Worm (Caenorhabditis elegans) whole organism, mixed stage, embryonic: ENCODE data around the gene unc-76.

ENCODE experiments used
- M03D4.4 ChIP-seq: sonication (generic microtip); optimal IDR thresholded peaks from 2 replicates; lab custom pipeline; 2017; ENCODE audit warnings: mild to moderate bottlenecking, missing genetic modification characterization, missing compliant biosample characterization
- bed-3 ChIP-seq: fragments of 200-800 bp; sonication (Bioruptor generic); optimal IDR thresholded peaks from 3 replicates; lab custom pipeline; 2018; ENCODE audit warnings: mild to moderate bottlenecking, missing genetic modification characterization, moderate library complexity, missing compliant biosample characterization
- blmp-1 ChIP-seq: fragments of 150-350 bp; optimal IDR thresholded peaks from 2 replicates; lab custom pipeline; 2014; ENCODE audit warnings: missing biosample characterization, missing genetic modification characterization
- ceh-39 ChIP-seq: fragments of 150-350 bp; optimal IDR thresholded peaks from 2 replicates; lab custom pipeline; 2014; ENCODE audit warnings: missing biosample characterization, missing genetic modification characterization
- ceh-43 ChIP-seq: fragments of 200-800 bp; sonication (Bioruptor generic); optimal IDR thresholded peaks from 2 replicates; lab custom pipeline; 2018; ENCODE audit warnings: mild to moderate bottlenecking, missing genetic modification characterization, moderate library complexity, missing compliant biosample characterization
- ceh-83 ChIP-seq: fragments of 200-800 bp; sonication (Bioruptor generic); optimal IDR thresholded peaks from 2 replicates; lab custom pipeline; 2018; ENCODE audit warnings: mild to moderate bottlenecking, missing genetic modification characterization, missing compliant biosample characterization
- ces-1 ChIP-seq: fragments of 150-350 bp; optimal IDR thresholded peaks from 2 replicates; lab custom pipeline; 2014; ENCODE audit warnings: missing biosample characterization, missing genetic modification reagents, missing genetic modification characterization
- cnd-1 ChIP-seq: fragments of 200-800 bp; sonication (Bioruptor generic); optimal IDR thresholded peaks from 2 replicates; lab custom pipeline; 2018; ENCODE audit warnings: mild to moderate bottlenecking, missing genetic modification characterization, missing compliant biosample characterization
- drap-1 ChIP-seq: fragments of 200-800 bp; sonication (Bioruptor generic); optimal IDR thresholded peaks from 3 replicates; lab custom pipeline; 2018; ENCODE audit warnings: mild to moderate bottlenecking, missing genetic modification characterization, missing compliant biosample characterization
- elt-3 ChIP-seq: fragments of 150-350 bp; optimal IDR thresholded peaks from 2 replicates; lab custom pipeline; 2014; ENCODE audit warnings: missing biosample characterization, missing genetic modification characterization
- flh-1 ChIP-seq: fragments of 200-800 bp; sonication (Bioruptor generic); optimal IDR thresholded peaks from 2 replicates; lab custom pipeline; 2018; ENCODE audit warnings: mild to moderate bottlenecking, missing genetic modification characterization, moderate library complexity, missing compliant biosample characterization
- ham-2 ChIP-seq: fragments of 200-800 bp; sonication (Bioruptor generic); optimal IDR thresholded peaks from 2 replicates; lab custom pipeline; 2018; ENCODE audit warnings: mild to moderate bottlenecking, missing genetic modification characterization, missing compliant biosample characterization
- hlh-1 ChIP-seq: fragments of 150-350 bp; optimal IDR thresholded peaks from 2 replicates; lab custom pipeline; 2014; ENCODE audit warnings: missing biosample characterization, missing genetic modification reagents, missing genetic modification characterization
- lin-13 ChIP-seq: fragments of 150-350 bp; optimal IDR thresholded peaks from 2 replicates; lab custom pipeline; 2014; ENCODE audit warnings: missing biosample characterization, missing genetic modification characterization
- lin-32 ChIP-seq: fragments of 200-800 bp; sonication (Bioruptor generic); optimal IDR thresholded peaks from 2 replicates; lab custom pipeline; 2018; ENCODE audit warnings: mild to moderate bottlenecking, missing genetic modification characterization, missing compliant biosample characterization
- lsy-2 ChIP-seq: fragments of 150-350 bp; optimal IDR thresholded peaks from 2 replicates; lab custom pipeline; 2014; ENCODE audit warnings: missing biosample characterization, missing genetic modification characterization
- mab-5 ChIP-seq: fragments of 150-350 bp; optimal IDR thresholded peaks from 2 replicates; lab custom pipeline; 2014; ENCODE audit warnings: missing biosample characterization, missing genetic modification characterization
- mep-1 ChIP-seq: fragments of 150-350 bp; optimal IDR thresholded peaks from 2 replicates; lab custom pipeline; 2017; ENCODE audit warnings: missing biosample characterization, missing genetic modification reagents, missing genetic modification characterization, inconsistent platforms
- mls-2 ChIP-seq: sonication (generic microtip); optimal IDR thresholded peaks from 2 replicates; lab custom pipeline; 2016; ENCODE audit warnings: mild to moderate bottlenecking, missing genetic modification characterization, moderate library complexity, missing compliant biosample characterization
- nhr-12 ChIP-seq: fragments of 150-350 bp; optimal IDR thresholded peaks from 2 replicates; lab custom pipeline; 2014; ENCODE audit warnings: missing biosample characterization, missing genetic modification characterization
- nhr-2 ChIP-seq: fragments of 150-350 bp; optimal IDR thresholded peaks from 2 replicates; lab custom pipeline; 2014; ENCODE audit warnings: missing biosample characterization, missing genetic modification characterization
- nhr-28 ChIP-seq: fragments of 150-350 bp; optimal IDR thresholded peaks from 2 replicates; lab custom pipeline; 2014; ENCODE audit warnings: missing biosample characterization, missing genetic modification characterization
- nhr-76 ChIP-seq: sonication (generic microtip); optimal IDR thresholded peaks from 2 replicates; lab custom pipeline; 2017; ENCODE audit warnings: missing biosample characterization, missing genetic modification characterization
- pha-4 ChIP-seq: fragments of 150-350 bp; optimal IDR thresholded peaks from 2 replicates; lab custom pipeline; 2018; ENCODE audit warnings: missing biosample characterization, missing genetic modification reagents, missing genetic modification characterization
- sem-2 ChIP-seq: fragments of 200-800 bp; sonication (Bioruptor generic); optimal IDR thresholded peaks from 2 replicates; lab custom pipeline; 2018; ENCODE audit warnings: mild to moderate bottlenecking, missing genetic modification characterization, missing compliant biosample characterization
- snpc-4 ChIP-seq: fragments of 150-350 bp; optimal IDR thresholded peaks from 2 replicates; lab custom pipeline; 2014; ENCODE audit warnings: missing biosample characterization, missing genetic modification characterization
- sptf-1 ChIP-seq: sonication (generic microtip); optimal IDR thresholded peaks from 2 replicates; lab custom pipeline; 2017; ENCODE audit warnings: mild to moderate bottlenecking, missing genetic modification characterization, moderate library complexity, missing compliant biosample characterization
- tbx-8 ChIP-seq: fragments of 200-800 bp; sonication (Bioruptor generic); optimal IDR thresholded peaks from 2 replicates; lab custom pipeline; 2018; ENCODE audit warnings: mild to moderate bottlenecking, missing genetic modification characterization, moderate library complexity, missing compliant biosample characterization
- unc-39 ChIP-seq: fragments of 150-350 bp; optimal IDR thresholded peaks from 2 replicates; lab custom pipeline; 2014; ENCODE audit warnings: missing biosample characterization, missing genetic modification characterization
- unc-62 ChIP-seq: fragments of 150-350 bp; optimal IDR thresholded peaks from 2 replicates; lab custom pipeline; 2014; ENCODE audit warnings: missing biosample characterization, missing genetic modification reagents, missing genetic modification characterization
- zip-8 ChIP-seq: fragments of 150-350 bp; optimal IDR thresholded peaks from 2 replicates; lab custom pipeline; 2014; ENCODE audit warnings: missing biosample characterization, missing genetic modification characterization
- ztf-11 ChIP-seq: fragments of 150-350 bp; optimal IDR thresholded peaks from 2 replicates; lab custom pipeline; 2014; ENCODE audit warnings: missing biosample characterization, missing genetic modification characterization

Gene unc-76

ce11 chrV:15065068-15065744, 6.4 kb upstream of the unc-76 start, which contains the start of gene C25D7.9:
C25D7.9 (plus strand) TSS chrV:15065135.
- TF ChIP-seq cnd-1 (tag; lab: Kevin White, UChicago) (no peak), lin-13 (tag; lab: Kevin White, UChicago) (no peak), nhr-2 (tag; lab: Kevin White, UChicago) (peak; percentile 77), mls-2 (peak; percentile 51), tbx-8 (GFP tag; lab: Kevin White, UChicago) (no peak), mab-5 (no peak), unc-39 (tag; lab: Kevin White, UChicago) (no peak), sem-2 (GFP tag; lab: Kevin White, UChicago) (no peak), ces-1 (peak; percentile 8), ztf-11 (tag; lab: Kevin White, UChicago) (no peak), ceh-83 (GFP tag; lab: Kevin White, UChicago) (no peak), ceh-39 (tag; lab: Kevin White, UChicago) (peak; percentile 20), ham-2 (GFP tag; lab: Kevin White, UChicago) (no peak), blmp-1 (no peak), mep-1 (peak; percentile 13), elt-3 (tag; lab: Kevin White, UChicago) (no peak), sptf-1 (tag; lab: Kevin White, UChicago) (peak; percentile 24), drap-1 (GFP tag; lab: Kevin White, UChicago) (peak; percentile 55), lsy-2 (tag; lab: Kevin White, UChicago) (no peak)
- TF ChIP-seq, all 35 proteins: peak for 7

ce11 chrV:15065837-15066348, 5.7 kb upstream of the unc-76 start, which contains the start of gene otub-1:
otub-1 (plus strand) TSS chrV:15066298.
- TF ChIP-seq mep-1: no peak
- no peak for TF ChIP-seq unc-62
- TF ChIP-seq nhr-28: no peak
- TF ChIP-seq nhr-12 (tag; lab: Kevin White, UChicago): no peak
- TF ChIP-seq nhr-76 (tag; lab: Kevin White, UChicago): no peak
- no peak for TF ChIP-seq bed-3 (GFP tag; lab: Kevin White, UChicago)
- no peak for TF ChIP-seq zip-8 (tag; lab: Kevin White, UChicago)
- TF ChIP-seq ceh-43: no peak
- TF ChIP-seq ztf-11 (tag; lab: Kevin White, UChicago): no peak
- no peak for TF ChIP-seq ceh-39 (tag; lab: Kevin White, UChicago)
- no peak for TF ChIP-seq lsy-2 (tag; lab: Kevin White, UChicago)
- no peak for TF ChIP-seq elt-3 (tag; lab: Kevin White, UChicago)
- TF ChIP-seq, all 35 proteins: peak for 0

ce11 chrV:15067165-15067564, 4.4 kb upstream of the unc-76 start, which contains the start of gene C25D7.10:
C25D7.10 (plus strand) TSS chrV:15067465.
- no peak for TF ChIP-seq mab-5
- no peak for TF ChIP-seq nhr-2 (tag; lab: Kevin White, UChicago)
- TF ChIP-seq nhr-28: no peak
- TF ChIP-seq ces-1: no peak
- TF ChIP-seq tbx-8 (GFP tag; lab: Kevin White, UChicago): no peak
- no peak for TF ChIP-seq sptf-1 (tag; lab: Kevin White, UChicago)
- no peak for TF ChIP-seq unc-39 (tag; lab: Kevin White, UChicago)
- no peak for TF ChIP-seq hlh-1 (tag; lab: Kevin White, UChicago)
- no peak for TF ChIP-seq snpc-4 (tag; lab: Kevin White, UChicago)
- no peak for TF ChIP-seq ztf-11 (tag; lab: Kevin White, UChicago)
- TF ChIP-seq blmp-1: no peak

- no peak for TF ChIP-seq zip-8 (tag; lab: Kevin White, UChicago)
- no peak for TF ChIP-seq pha-4 (tag; lab: Kevin White, UChicago)
- no peak for TF ChIP-seq ceh-43
- TF ChIP-seq flh-1 (GFP tag; lab: Kevin White, UChicago): no peak
- no peak for TF ChIP-seq ztf-11 (tag; lab: Kevin White, UChicago)
- TF ChIP-seq tbx-8 (GFP tag; lab: Kevin White, UChicago): no peak
- TF ChIP-seq M03D4.4 (tag; lab: Kevin White, UChicago): no peak
- TF ChIP-seq lsy-2 (tag; lab: Kevin White, UChicago): no peak
- TF ChIP-seq lin-13 (tag; lab: Kevin White, UChicago): no peak
- no peak for TF ChIP-seq nhr-28
- no peak for TF ChIP-seq nhr-2 (tag; lab: Kevin White, UChicago)
- no peak for TF ChIP-seq ceh-39 (tag; lab: Kevin White, UChicago)
- no peak for TF ChIP-seq hlh-1 (tag; lab: Kevin White, UChicago)
- no peak for TF ChIP-seq cnd-1 (tag; lab: Kevin White, UChicago)
- TF ChIP-seq unc-39 (tag; lab: Kevin White, UChicago): no peak
- no peak for TF ChIP-seq lin-32 (GFP tag; lab: Kevin White, UChicago)
These were observed 3.2 kb upstream of the unc-76 start, which contains the start of gene dnj-3 for ce11 chrV:15068378-15068777. dnj-3 (plus strand) TSS chrV:15068678.
